Fruit fly (Drosophila melanogaster) whole organism, prepupa: ENCODE measurements around the gene Hasp.

ENCODE experiments used
- CG11902 ChIP-seq: fragments of 200-800 bp; sonication (Bioruptor generic); optimal IDR thresholded peaks from 3 replicates; lab custom pipeline; 2016; ENCODE audit warnings: missing biosample characterization, missing genetic modification characterization
- CG16779 ChIP-seq: fragments of 200-800 bp; sonication (Bioruptor generic); optimal IDR thresholded peaks from 3 replicates; lab custom pipeline; 2017; ENCODE audit warnings: missing biosample characterization, mild to moderate bottlenecking, missing genetic modification characterization
- Eip93F ChIP-seq: fragments of 200-800 bp; sonication (Bioruptor generic); optimal IDR thresholded peaks from 2 replicates; lab custom pipeline; 2016; ENCODE audit warnings: missing biosample characterization, mild to moderate bottlenecking, missing genetic modification characterization
- Ets96B ChIP-seq: fragments of 200-800 bp; optimal IDR thresholded peaks from 2 replicates; lab custom pipeline; 2019; ENCODE audit warnings: missing biosample characterization, mild to moderate bottlenecking, missing genetic modification characterization, moderate library complexity
- Gug ChIP-seq: fragments of 200-800 bp; sonication (Bioruptor generic); IDR thresholded peaks from 2 replicates; pipeline ENCODE4 v1.3.6; 2022; ENCODE audit warnings: missing biosample characterization, missing genetic modification characterization
- Sox14 ChIP-seq: fragments of 200-800 bp; sonication (Bioruptor generic); optimal IDR thresholded peaks from 3 replicates; lab custom pipeline; 2016; ENCODE audit warnings: missing biosample characterization, missing genetic modification characterization
- dac ChIP-seq: fragments of 200-800 bp; sonication (Bioruptor generic); optimal IDR thresholded peaks from 2 replicates; lab custom pipeline; 2017; ENCODE audit warnings: missing biosample characterization, mild to moderate bottlenecking, missing genetic modification characterization
- spab ChIP-seq: fragments of 200-800 bp; sonication (Bioruptor generic); optimal IDR thresholded peaks from 2 replicates; lab custom pipeline; 2017; ENCODE audit warnings: missing biosample characterization, mild to moderate bottlenecking, missing genetic modification characterization, missing genetic modification reagents
- vri ChIP-seq: fragments of 200-800 bp; sonication (Bioruptor generic); optimal IDR thresholded peaks from 3 replicates; lab custom pipeline; 2016; ENCODE audit warnings: missing biosample characterization, mild to moderate bottlenecking, missing genetic modification characterization

- TF ChIP-seq Eip93F (GFP tag; lab: Kevin White, UChicago) (peak; percentile 61), vri (GFP tag; lab: Kevin White, UChicago) (peak; percentile 83), CG11902 (GFP tag; lab: Kevin White, UChicago) (peak; percentile 61), Gug (peak; percentile 99), Sox14 (peak; percentile 95), CG16779 (tag; lab: Kevin White, UChicago) (peak; percentile 97), spab (GFP tag; lab: Kevin White, UChicago) (peak; percentile 92), dac (GFP tag; lab: Kevin White, UChicago) (peak; percentile 97), Ets96B (tag; lab: Kevin White, UChicago) (peak; percentile 98)
Observed at dm6 chr2L:19528308-19528707, 11.3 kb upstream of the Hasp start.
